Fruit fly (Drosophila melanogaster): Measurements from ENCODE around the gene CG43138.

The CG43138 gene

dm6 chrX:7526099-7526718 lies 1.9 kb upstream of the CG43138 start (continued):
- TF ChIP-seq CG6163 (GFP tag; IDR thresholded peaks at IDR 0.05) = peak; percentile 78
- peak; percentile 52 for TF ChIP-seq CG11762 (GFP tag; optimal IDR thresholded peaks at IDR 0.05; ENCODE audit: insufficient read depth)
- TF ChIP-seq Gug (GFP tag; IDR thresholded peaks at IDR 0.05) = no peak
- peak; percentile 45 for TF ChIP-seq CG1621 (tag; optimal IDR thresholded peaks at IDR 0.05)
- peak; percentile 41 for TF ChIP-seq fd59A (GFP tag; optimal IDR thresholded peaks at IDR 0.05)
- peak; percentile 61 for TF ChIP-seq CG31627 (GFP tag; optimal IDR thresholded peaks at IDR 0.05)
- peak; percentile 87 for TF ChIP-seq svp (GFP tag)
- peak; percentile 61 for TF ChIP-seq Ets21C (GFP tag; optimal IDR thresholded peaks at IDR 0.05)
- TF ChIP-seq Sox14 (GFP tag; optimal IDR thresholded peaks at IDR 0.05) = peak; percentile 52

- TF ChIP-seq CG1621 (tag; optimal IDR thresholded peaks at IDR 0.05) = no peak
- peak; percentile 28 for TF ChIP-seq Eip78C (GFP tag)
Observed at dm6 chrX:7526914-7527313, 1.2 kb upstream of the CG43138 start.

dm6 chrX:7530204-7530603 lies 2.1 kb downstream of the CG43138 start:
- TF ChIP-seq CG6792 (GFP tag; optimal IDR thresholded peaks at IDR 0.05) (no peak), CG3032 (tag; optimal IDR thresholded peaks at IDR 0.05) (peak; percentile 20), Ets21C (GFP tag; optimal IDR thresholded peaks at IDR 0.05) (no peak), CG3919 (GFP tag; optimal IDR thresholded peaks at IDR 0.05) (peak; percentile 31), ss (GFP tag; optimal IDR thresholded peaks at IDR 0.05) (no peak), spab (GFP tag; optimal IDR thresholded peaks at IDR 0.05) (peak; percentile 0), dsx (GFP tag; optimal IDR thresholded peaks at IDR 0.05; ENCODE audit: poor library complexity, severe bottlenecking) (no peak), CG6276 (GFP tag; optimal IDR thresholded peaks at IDR 0.05) (no peak), acj6 (GFP tag; optimal IDR thresholded peaks at IDR 0.05) (no peak), Smox (GFP tag; optimal IDR thresholded peaks at IDR 0.05) (no peak), OdsH (GFP tag; optimal IDR thresholded peaks at IDR 0.05) (no peak), salr (GFP tag; optimal IDR thresholded peaks at IDR 0.05) (no peak), fkh (GFP tag; optimal IDR thresholded peaks at IDR 0.05) (no peak), Lpt (GFP tag; optimal IDR thresholded peaks at IDR 0.05) (no peak), lz (GFP tag; optimal IDR thresholded peaks at IDR 0.05) (no peak), Gug (GFP tag; IDR thresholded peaks at IDR 0.05) (no peak), topi (GFP tag; optimal IDR thresholded peaks at IDR 0.05) (peak; percentile 52), CG7368 (GFP tag; optimal IDR thresholded peaks at IDR 0.05) (no peak), dac (GFP tag; optimal IDR thresholded peaks at IDR 0.05) (no peak), Hr39 (GFP tag; optimal IDR thresholded peaks at IDR 0.05) (peak; percentile 3), Sox102F (GFP tag; optimal IDR thresholded peaks at IDR 0.05) (no peak), CG8319 (GFP tag; optimal IDR thresholded peaks at IDR 0.05) (no peak), eg (GFP tag; IDR thresholded peaks at IDR 0.05) (no peak), Sox14 (GFP tag; optimal IDR thresholded peaks at IDR 0.05) (no peak), Ets96B (tag; optimal IDR thresholded peaks at IDR 0.05) (peak; percentile 13), pdm3 (GFP tag; optimal IDR thresholded peaks at IDR 0.05) (no peak), CG1621 (tag; optimal IDR thresholded peaks at IDR 0.05) (no peak), CG11762 (GFP tag; optimal IDR thresholded peaks at IDR 0.05; ENCODE audit: insufficient read depth) (no peak), cyc (GFP tag; optimal IDR thresholded peaks at IDR 0.05) (peak; percentile 42), esn (GFP tag; optimal IDR thresholded peaks at IDR 0.05) (no peak), CG8119 (GFP tag; IDR thresholded peaks at IDR 0.05) (no peak), CG11902 (GFP tag; optimal IDR thresholded peaks at IDR 0.05) (no peak), CG9139 (GFP tag; optimal IDR thresholded peaks at IDR 0.05) (no peak), CG8632 (GFP tag; optimal IDR thresholded peaks at IDR 0.05) (no peak), CG6163 (GFP tag; IDR thresholded peaks at IDR 0.05) (no peak), Eip78C (GFP tag) (peak; percentile 35), net (GFP tag; optimal IDR thresholded peaks at IDR 0.05) (no peak), Hr38 (GFP tag; optimal IDR thresholded peaks at IDR 0.05) (no peak), CG16779 (tag; optimal IDR thresholded peaks at IDR 0.05) (no peak), vri (GFP tag; optimal IDR thresholded peaks at IDR 0.05) (no peak), CG10631 (GFP tag; optimal IDR thresholded peaks at IDR 0.05) (no peak), Sox15 (GFP tag; optimal IDR thresholded peaks at IDR 0.05) (no peak), CG32006 (GFP tag; optimal IDR thresholded peaks at IDR 0.05) (no peak), CG6854 (GFP tag; optimal IDR thresholded peaks at IDR 0.05) (no peak)
